Fruit fly (Drosophila melanogaster) whole organism, embryonic: ENCODE results near the gene CG16789.
A peak's percentile ranks its signal among the peaks of the same experiment; 100 is the strongest.

Experiments used
- BtbVII ChIP-seq: fragments of 200-800 bp; sonication (Bioruptor generic); optimal IDR thresholded peaks from 3 replicates; lab custom pipeline; 2017; ENCODE audit warnings: missing biosample characterization, mild to moderate bottlenecking, missing genetic modification characterization
- CG13287 ChIP-seq: fragments of 200-800 bp; sonication (Bioruptor generic); IDR thresholded peaks from 2 replicates; pipeline ENCODE4 v1.3.6; 2022; ENCODE audit warnings: missing biosample characterization, missing genetic modification characterization; ENCODE audit not compliant: partially characterized antibody
- CG13424 ChIP-seq: fragments of 200-800 bp; sonication (Bioruptor generic); optimal IDR thresholded peaks from 2 replicates; lab custom pipeline; 2019; ENCODE audit warnings: missing biosample characterization, mild to moderate bottlenecking, missing genetic modification characterization, moderate library complexity
- CG14441 ChIP-seq: fragments of 200-800 bp; sonication (Bioruptor generic); IDR thresholded peaks from 2 replicates; pipeline ENCODE4 v1.3.6; 2022; ENCODE audit warnings: missing biosample characterization, missing genetic modification characterization
- CG1603 ChIP-seq: fragments of 200-800 bp; sonication (Bioruptor generic); optimal IDR thresholded peaks from 2 replicates; lab custom pipeline; 2019; ENCODE audit warnings: missing biosample characterization, mild to moderate bottlenecking, missing genetic modification characterization, moderate library complexity
- CG1792 ChIP-seq: fragments of 200-800 bp; sonication (Bioruptor generic); optimal IDR thresholded peaks from 2 replicates; lab custom pipeline; 2016; ENCODE audit warnings: missing biosample characterization, missing genetic modification characterization
- CG18011 ChIP-seq: fragments of 200-800 bp; sonication (Bioruptor generic); optimal IDR thresholded peaks from 2 replicates; lab custom pipeline; 2017; ENCODE audit warnings: missing biosample characterization, missing genetic modification characterization, mild to moderate bottlenecking, moderate library complexity, missing genotype
- CG2875 ChIP-seq: fragments of 200-800 bp; sonication (Bioruptor generic); optimal IDR thresholded peaks from 2 replicates; lab custom pipeline; 2017; ENCODE audit warnings: missing biosample characterization, mild to moderate bottlenecking, missing genetic modification characterization, missing genetic modification reagents
- CG31388 ChIP-seq: fragments of 200-800 bp; sonication (Bioruptor generic); optimal IDR thresholded peaks from 2 replicates; lab custom pipeline; 2016; ENCODE audit warnings: missing biosample characterization, missing genetic modification characterization
- CG32767 ChIP-seq: fragments of 200-800 bp; sonication (Bioruptor generic); IDR thresholded peaks from 2 replicates; pipeline ENCODE4 v1.3.6; 2022; ENCODE audit warnings: missing biosample characterization, missing genetic modification characterization
- CG3847 ChIP-seq: fragments of 200-800 bp; sonication (Bioruptor generic); IDR thresholded peaks from 2 replicates; pipeline ENCODE4 v1.3.6; 2022; ENCODE audit warnings: missing biosample characterization, missing genetic modification characterization
- CG43689 ChIP-seq: fragments of 200-800 bp; sonication (Bioruptor generic); IDR thresholded peaks from 2 replicates; pipeline ENCODE4 v1.3.6; 2022; ENCODE audit warnings: missing biosample characterization, missing genetic modification characterization
- CG4424 ChIP-seq: fragments of 200-800 bp; sonication (Bioruptor generic); optimal IDR thresholded peaks from 3 replicates; lab custom pipeline; 2016; ENCODE audit warnings: missing biosample characterization, missing genetic modification characterization
- CG7745 ChIP-seq: fragments of 200-800 bp; sonication (Bioruptor generic); optimal IDR thresholded peaks from 2 replicates; lab custom pipeline; 2018; ENCODE audit warnings: missing biosample characterization, mild to moderate bottlenecking, missing genetic modification characterization, moderate library complexity
- CG7839 ChIP-seq: fragments of 200-800 bp; sonication (Bioruptor generic); optimal IDR thresholded peaks from 3 replicates; lab custom pipeline; 2018; ENCODE audit warnings: missing biosample characterization, mild to moderate bottlenecking, missing genetic modification characterization, moderate library complexity
- CG8089 ChIP-seq: fragments of 200-800 bp; sonication (Bioruptor generic); optimal IDR thresholded peaks from 3 replicates; lab custom pipeline; 2016; ENCODE audit warnings: missing biosample characterization, missing genetic modification characterization
- CG9437 ChIP-seq: fragments of 200-800 bp; sonication (Bioruptor generic); optimal IDR thresholded peaks from 2 replicates; lab custom pipeline; 2018; ENCODE audit warnings: missing biosample characterization, mild to moderate bottlenecking, missing genetic modification characterization
- Eip74EF ChIP-seq, 2 experiments: fragments of 200-800 bp in 1 of 2; fragments of >200 bp in 1 of 2; sonication (Bioruptor generic) in 1 of 2; optimal IDR thresholded peaks; 2 replicates each; lab custom pipeline; 2017 to 2019; ENCODE audit warnings: missing biosample characterization in 2 of 2, missing genetic modification characterization in 2 of 2, mild to moderate bottlenecking in 1 of 2, moderate library complexity in 1 of 2
- H2.0 ChIP-seq: fragments of 200-800 bp; sonication (Bioruptor generic); IDR thresholded peaks from 2 replicates; pipeline ENCODE4 v1.3.6; 2022; ENCODE audit warnings: missing biosample characterization, missing genetic modification characterization
- HLH4C ChIP-seq: fragments of 200-800 bp; sonication (Bioruptor generic); IDR thresholded peaks from 3 replicates; pipeline ENCODE4 v1.3.6; 2022; ENCODE audit warnings: missing biosample characterization, missing genetic modification characterization; ENCODE audit not compliant: partially characterized antibody
- Hey ChIP-seq: fragments of 200-800 bp; sonication (Bioruptor generic); optimal IDR thresholded peaks from 3 replicates; lab custom pipeline; 2018; ENCODE audit warnings: missing biosample characterization, mild to moderate bottlenecking, missing genetic modification characterization
- Nf-YC ChIP-seq: fragments of 200-800 bp; optimal IDR thresholded peaks from 3 replicates; lab custom pipeline; 2019; ENCODE audit warnings: missing biosample characterization, mild to moderate bottlenecking, missing genetic modification characterization, moderate library complexity
- Side ChIP-seq: fragments of 200-800 bp; sonication (Bioruptor generic); optimal IDR thresholded peaks from 2 replicates; lab custom pipeline; 2016; ENCODE audit warnings: missing biosample characterization, missing genetic modification characterization
- Sox100B ChIP-seq: fragments of 200-800 bp; sonication (Bioruptor generic); optimal IDR thresholded peaks from 3 replicates; lab custom pipeline; 2018; ENCODE audit warnings: missing biosample characterization, mild to moderate bottlenecking, missing genetic modification characterization
- Spps ChIP-seq: fragments of 200-800 bp; sonication (Bioruptor generic); optimal IDR thresholded peaks from 2 replicates; lab custom pipeline; 2018; ENCODE audit warnings: missing biosample characterization, mild to moderate bottlenecking, missing genetic modification characterization
- abd-A ChIP-seq: fragments of 200-800 bp; sonication (Bioruptor generic); optimal IDR thresholded peaks from 3 replicates; lab custom pipeline; 2019; ENCODE audit warnings: missing biosample characterization, mild to moderate bottlenecking, missing genetic modification characterization, moderate library complexity
- aop ChIP-seq: fragments of 200-800 bp; sonication (Bioruptor generic); IDR thresholded peaks from 2 replicates; pipeline ENCODE4 v1.3.6; 2022; ENCODE audit warnings: missing biosample characterization, missing genetic modification characterization
- ap ChIP-seq: fragments of 200-800 bp; sonication (Bioruptor generic); IDR thresholded peaks from 2 replicates; pipeline ENCODE4 v1.3.6; 2022; ENCODE audit warnings: missing biosample characterization, missing genetic modification characterization
- bab2 ChIP-seq: fragments of 200-800 bp; sonication (Bioruptor generic); optimal IDR thresholded peaks from 2 replicates; lab custom pipeline; 2016; ENCODE audit warnings: missing biosample characterization, missing genetic modification characterization
- bowl ChIP-seq: fragments of 200-800 bp; sonication (Bioruptor generic); IDR thresholded peaks from 2 replicates; pipeline ENCODE4 v1.3.6; 2022; ENCODE audit warnings: missing biosample characterization, missing genetic modification characterization
- dati ChIP-seq: fragments of 200-800 bp; sonication (Bioruptor generic); IDR thresholded peaks from 2 replicates; pipeline ENCODE4 v1.3.6; 2022; ENCODE audit warnings: missing biosample characterization, missing genetic modification characterization
- fd96Cb ChIP-seq: fragments of 200-800 bp; sonication (Bioruptor generic); optimal IDR thresholded peaks from 2 replicates; lab custom pipeline; 2018; ENCODE audit warnings: missing biosample characterization, mild to moderate bottlenecking, missing genetic modification characterization, moderate library complexity
- ftz-f1 ChIP-seq: fragments of 200-800 bp; sonication (Bioruptor generic); optimal IDR thresholded peaks from 2 replicates; lab custom pipeline; 2016; ENCODE audit warnings: missing biosample characterization, missing genetic modification characterization
- gce ChIP-seq: fragments of 200-800 bp; sonication (Bioruptor generic); IDR thresholded peaks from 3 replicates; pipeline ENCODE4 v1.3.6; 2022; ENCODE audit warnings: missing biosample characterization, missing genetic modification characterization
- kay ChIP-seq: fragments of 200-800 bp; sonication (Bioruptor generic); optimal IDR thresholded peaks from 2 replicates; lab custom pipeline; 2016; ENCODE audit warnings: missing biosample characterization, missing genetic modification characterization
- ken ChIP-seq: fragments of 200-800 bp; sonication (Bioruptor generic); IDR thresholded peaks from 3 replicates; pipeline ENCODE4 v1.3.6; 2022; ENCODE audit warnings: missing biosample characterization, missing genetic modification characterization
- klu ChIP-seq: fragments of 200-800 bp; sonication (Bioruptor generic); IDR thresholded peaks from 2 replicates; pipeline ENCODE4 v1.3.6; 2022; ENCODE audit warnings: missing biosample characterization, missing genetic modification characterization
- lab ChIP-seq: fragments of 200-800 bp; sonication (Bioruptor generic); optimal IDR thresholded peaks from 3 replicates; lab custom pipeline; 2017; ENCODE audit warnings: missing biosample characterization, missing genetic modification characterization, mild to moderate bottlenecking, moderate library complexity, missing genetic modification reagents
- lbe ChIP-seq: fragments of 200-800 bp; sonication (Bioruptor generic); optimal IDR thresholded peaks from 2 replicates; lab custom pipeline; 2016; ENCODE audit warnings: missing biosample characterization, mild to moderate bottlenecking, missing genetic modification characterization
- lilli ChIP-seq: fragments of 200-800 bp; sonication (Bioruptor generic); optimal IDR thresholded peaks from 3 replicates; lab custom pipeline; 2016; ENCODE audit warnings: missing biosample characterization, missing genetic modification characterization
- nerfin-1 ChIP-seq: fragments of 200-800 bp; sonication (Bioruptor generic); optimal IDR thresholded peaks from 3 replicates; lab custom pipeline; 2019; ENCODE audit warnings: missing biosample characterization, mild to moderate bottlenecking, missing genetic modification characterization, moderate library complexity
- pan ChIP-seq, 4 experiments: fragments of >200 bp in 3 of 4; fragments of 200-800 bp in 1 of 4; sonication (Bioruptor generic) in 1 of 4; optimal IDR thresholded peaks in 3 of 4; IDR thresholded peaks in 1 of 4; 2 replicates each; pipeline versions ENCODE4 v1.3.6 to Lab custom; 2017 to 2022; ENCODE audit warnings: missing biosample characterization in 2 of 4, missing genetic modification characterization in 2 of 4, mixed read lengths in 1 of 4
- pb ChIP-seq: fragments of 200-800 bp; sonication (Bioruptor generic); optimal IDR thresholded peaks from 3 replicates; lab custom pipeline; 2016; ENCODE audit warnings: missing biosample characterization, missing genetic modification characterization
- pnt ChIP-seq: fragments of 200-800 bp; sonication (Bioruptor generic); optimal IDR thresholded peaks from 3 replicates; lab custom pipeline; 2016; ENCODE audit warnings: missing biosample characterization, missing genetic modification characterization
- prd ChIP-seq, 3 experiments: fragments of >200 bp in 2 of 3; fragments of 200-800 bp in 1 of 3; sonication (Bioruptor generic) in 1 of 3; optimal IDR thresholded peaks in 2 of 3; IDR thresholded peaks in 1 of 3; 2 replicates in 2 of 3; 3 replicates in 1 of 3; pipeline versions ENCODE4 v1.3.6 to Lab custom; 2017 to 2022; ENCODE audit warnings: missing biosample characterization in 1 of 3, missing genetic modification characterization in 1 of 3
- scrt ChIP-seq: fragments of 200-800 bp; sonication (Bioruptor generic); optimal IDR thresholded peaks from 2 replicates; lab custom pipeline; 2018; ENCODE audit warnings: missing biosample characterization, mild to moderate bottlenecking, missing genetic modification characterization, moderate library complexity
- sna ChIP-seq: fragments of 200-800 bp; sonication (Bioruptor generic); IDR thresholded peaks from 2 replicates; pipeline ENCODE4 v1.3.6; 2022; ENCODE audit warnings: missing biosample characterization, missing genetic modification characterization; ENCODE audit not compliant: partially characterized antibody
- tgo ChIP-seq: fragments of 200-800 bp; sonication (Bioruptor generic); IDR thresholded peaks from 3 replicates; pipeline ENCODE4 v1.3.6; 2022; ENCODE audit warnings: missing biosample characterization, missing genetic modification characterization
- tx ChIP-seq: fragments of 200-800 bp; sonication (Bioruptor generic); optimal IDR thresholded peaks from 2 replicates; lab custom pipeline; 2016; ENCODE audit warnings: missing biosample characterization, missing genetic modification characterization

Gene CG16789

DNA sequence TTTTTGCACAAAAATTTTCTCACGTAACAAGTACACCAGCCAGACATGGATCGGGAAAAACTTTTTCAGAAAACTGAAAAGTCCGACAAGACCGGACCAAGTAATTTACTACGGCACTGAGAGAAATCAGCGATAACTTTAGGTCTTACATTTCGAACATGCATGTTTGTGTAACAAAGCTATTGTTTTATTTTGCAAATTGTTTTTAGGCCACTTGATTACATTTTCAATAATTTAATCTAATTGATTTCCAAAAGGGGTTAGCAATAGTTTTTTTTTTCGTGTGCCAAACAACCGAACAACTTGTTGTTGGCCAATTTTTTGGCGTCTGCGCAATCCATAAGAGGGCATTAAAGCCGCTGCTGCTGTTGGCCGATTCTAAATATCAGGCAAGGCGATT lies 47.1 kb downstream of the CG16789 start (continued):
- TF ChIP-seq CG4424 (GFP tag; lab: Kevin White, UChicago) (peak; percentile 62), pnt (GFP tag; lab: Kevin White, UChicago) (peak; percentile 31), lbe (GFP tag; lab: Kevin White, UChicago) (peak; percentile 79), aop (no peak), CG3847 (GFP tag; lab: Robert Waterston, UW) (peak; percentile 52), fd96Cb (tag; lab: Kevin White, UChicago) (peak; percentile 66), CG31388 (peak; percentile 13), tgo (GFP tag; lab: Robert Waterston, UW) (peak; percentile 66), CG1792 (peak; percentile 59), bab2 (GFP tag; lab: Kevin White, UChicago) (peak; percentile 65), Hey (tag; lab: Kevin White, UChicago) (no peak), ken (0 out of 3 replicates have a peak, but pooled peaks have one; percentile 5), pb (GFP tag; lab: Kevin White, UChicago) (peak; percentile 22), prd (optimal IDR thresholded peaks at IDR 0.05; lab: Kevin White, UChicago) (no peak), prd (GFP tag; IDR thresholded peaks at IDR 0.05; lab: Robert Waterston, UW) (peak; percentile 79), CG18011 (no peak), CG7745 (no peak), lab (peak; percentile 90), CG32767 (GFP tag; lab: Robert Waterston, UW) (peak; percentile 53; the same call in 1 of the 2 replicates), HLH4C (GFP tag; lab: Robert Waterston, UW) (no peak), dati (GFP tag; lab: Robert Waterston, UW) (no peak), nerfin-1 (tag; lab: Kevin White, UChicago) (peak; percentile 13), CG14441 (GFP tag; lab: Robert Waterston, UW) (peak; percentile 66), pan (optimal IDR thresholded peaks at IDR 0.05; lab: Kevin White, UChicago) (no peak), pan (GFP tag; optimal IDR thresholded peaks at IDR 0.05 in 1 of 2, IDR thresholded peaks at IDR 0.05 in 1 of 2) (peak in 1 of 2 experiments; percentile 72), BtbVII (GFP tag; lab: Kevin White, UChicago) (peak; percentile 58), CG8089 (GFP tag; lab: Kevin White, UChicago) (peak; percentile 36), ftz-f1 (GFP tag; lab: Kevin White, UChicago) (no peak), Side (GFP tag; lab: Kevin White, UChicago) (peak; percentile 43), abd-A (tag; lab: Kevin White, UChicago) (no peak), bowl (GFP tag; lab: Robert Waterston, UW) (no peak), CG2875 (GFP tag; lab: Kevin White, UChicago) (peak; percentile 24), CG13424 (tag; lab: Kevin White, UChicago) (peak; percentile 20), H2.0 (GFP tag; lab: Robert Waterston, UW) (peak; percentile 31; the same call in 1 of the 2 replicates), ap (GFP tag; lab: Robert Waterston, UW) (peak; percentile 46; the same call in 1 of the 2 replicates), lilli (GFP tag; lab: Kevin White, UChicago) (peak; percentile 81), CG1603 (tag; lab: Kevin White, UChicago) (peak; percentile 54), CG7839 (peak; percentile 69), CG13287 (no peak), CG43689 (GFP tag; lab: Robert Waterston, UW) (no peak), Sox100B (peak; percentile 47), Eip74EF (GFP tag; optimal IDR thresholded peaks at IDR 0.05; lab: Kevin White, UChicago) (no peak), tx (GFP tag; lab: Kevin White, UChicago) (no peak), kay (GFP tag; lab: Kevin White, UChicago) (peak; percentile 36), Nf-YC (tag; lab: Kevin White, UChicago) (no peak), klu (GFP tag; lab: Robert Waterston, UW) (0 out of 2 replicates have a peak, but pooled peaks have one; percentile 33), scrt (GFP tag; lab: Kevin White, UChicago) (peak; percentile 82), gce (GFP tag; lab: Robert Waterston, UW) (no peak), CG9437 (peak; percentile 39), sna (GFP tag; lab: Robert Waterston, UW) (no peak), Spps (tag; lab: Kevin White, UChicago) (no peak)
